Worm (Caenorhabditis elegans): ENCODE data around the gene F29F11.20.

The F29F11.20 gene

ce11 chrV:10719833-10720170, 32.1 kb downstream of the F29F11.20 start (continued):
- TF ChIP-seq zip-4 (GFP tag; optimal IDR thresholded peaks at IDR 0.05) = peak; percentile 1
- TF ChIP-seq xbp-1 (tag; optimal IDR thresholded peaks at IDR 0.05) = peak; percentile 51

- TF ChIP-seq dsc-1 (tag; optimal IDR thresholded peaks at IDR 0.05) (no peak), nhr-20 (tag; optimal IDR thresholded peaks at IDR 0.05) (no peak), pqm-1 (tag; optimal IDR thresholded peaks at IDR 0.05) (no peak), zip-4 (GFP tag; optimal IDR thresholded peaks at IDR 0.05) (no peak), fkh-10 (GFP tag; optimal IDR thresholded peaks at IDR 0.05) (no peak), lir-3 (tag; optimal IDR thresholded peaks at IDR 0.05; ENCODE audit: poor library complexity) (no peak), vab-15 (tag; optimal IDR thresholded peaks at IDR 0.05) (no peak), nhr-237 (tag; optimal IDR thresholded peaks at IDR 0.05) (no peak)
Measured at ce11 chrV:10720303-10720847, 32.7 kb downstream of the F29F11.20 start.

ce11 chrV:10720876-10721275, 33.2 kb downstream of the F29F11.20 start:
- TF ChIP-seq nhr-237 (tag; optimal IDR thresholded peaks at IDR 0.05) = no peak
- TF ChIP-seq mdl-1 (tag; optimal IDR thresholded peaks at IDR 0.05) = peak in 1 of 2 experiments; percentile 40
- no peak for TF ChIP-seq efl-1 (optimal IDR thresholded peaks at IDR 0.05)
- peak in 1 of 2 experiments; percentile 49 for TF ChIP-seq efl-1 (GFP tag; optimal IDR thresholded peaks at IDR 0.05 in 1 of 2)
- TF ChIP-seq fkh-10 (GFP tag; optimal IDR thresholded peaks at IDR 0.05) = no peak
- TF ChIP-seq nhr-20 (tag; optimal IDR thresholded peaks at IDR 0.05) = peak; percentile 5
- no peak for TF ChIP-seq grh-1 (GFP tag; IDR thresholded peaks at IDR 0.05)
- no peak for TF ChIP-seq blmp-1 (tag; optimal IDR thresholded peaks at IDR 0.05)
- TF ChIP-seq fkh-8 (tag; optimal IDR thresholded peaks at IDR 0.05) = no peak
- TF ChIP-seq lin-35 (GFP tag; optimal IDR thresholded peaks at IDR 0.05) = peak in 1 of 2 experiments; percentile 56
- TF ChIP-seq pax-3 (tag; optimal IDR thresholded peaks at IDR 0.05) = no peak
- TF ChIP-seq snu-23 (GFP tag; optimal IDR thresholded peaks at IDR 0.05) = no peak
- no peak for TF ChIP-seq aly-2 (tag; optimal IDR thresholded peaks at IDR 0.05)
- no peak for TF ChIP-seq nhr-90 (tag; optimal IDR thresholded peaks at IDR 0.05; ENCODE audit: poor library complexity)

- TF ChIP-seq tbx-2 (tag; optimal IDR thresholded peaks at IDR 0.05) (peak; percentile 33), lsy-2 (tag; optimal IDR thresholded peaks at IDR 0.05) (peak in 1 of 2 experiments; percentile 1), lin-14 (GFP tag; optimal IDR thresholded peaks at IDR 0.05) (peak; percentile 63), mdl-1 (tag; optimal IDR thresholded peaks at IDR 0.05) (no peak), blmp-1 (tag; optimal IDR thresholded peaks at IDR 0.05) (no peak)
Measured at ce11 chrV:10721304-10721703, 33.6 kb downstream of the F29F11.20 start.

- no peak for TF ChIP-seq nhr-90 (tag; optimal IDR thresholded peaks at IDR 0.05; ENCODE audit: poor library complexity)
- no peak for TF ChIP-seq nhr-19 (GFP tag; conservative IDR thresholded peaks at IDR 0.05)
- peak in 1 of 6 experiments; percentile 12 for TF ChIP-seq elt-3 (tag; optimal IDR thresholded peaks at IDR 0.05)
- peak; percentile 51 for TF ChIP-seq rnt-1 (tag; optimal IDR thresholded peaks at IDR 0.05)
- no peak for TF ChIP-seq alr-1 (tag; optimal IDR thresholded peaks at IDR 0.05; ENCODE audit: borderline replicate concordance)
- TF ChIP-seq blmp-1 (tag; optimal IDR thresholded peaks at IDR 0.05) = peak; percentile 99
- peak in 1 of 2 experiments; percentile 37 for TF ChIP-seq lsy-2 (tag; optimal IDR thresholded peaks at IDR 0.05)
- no peak for TF ChIP-seq isw-1 (GFP tag; IDR thresholded peaks at IDR 0.05)
- peak; percentile 48 for TF ChIP-seq pag-3 (tag; optimal IDR thresholded peaks at IDR 0.05; ENCODE audit: borderline replicate concordance, insufficient read depth)
- TF ChIP-seq nhr-85 (tag) = no peak
- peak; percentile 81 for TF ChIP-seq lin-14 (GFP tag; optimal IDR thresholded peaks at IDR 0.05)
- no peak for TF ChIP-seq hlh-17 (GFP tag; optimal IDR thresholded peaks at IDR 0.05; ENCODE audit: borderline replicate concordance)
- TF ChIP-seq aly-2 (tag; optimal IDR thresholded peaks at IDR 0.05) = no peak
- TF ChIP-seq snu-23 (GFP tag; optimal IDR thresholded peaks at IDR 0.05) = peak; percentile 20
- peak; percentile 39 for TF ChIP-seq mep-1 (tag; optimal IDR thresholded peaks at IDR 0.05)
- peak in 1 of 2 experiments; percentile 19 for TF ChIP-seq mdl-1 (tag; optimal IDR thresholded peaks at IDR 0.05)
- TF ChIP-seq swsn-7 (tag; optimal IDR thresholded peaks at IDR 0.05) = no peak
- TF ChIP-seq skn-1 (tag; optimal IDR thresholded peaks at IDR 0.05) = no peak
- TF ChIP-seq ceh-82 (tag; optimal IDR thresholded peaks at IDR 0.05) = peak in 1 of 3 experiments; percentile 3
- TF ChIP-seq lin-39 (tag; optimal IDR thresholded peaks at IDR 0.05) = no peak
- no peak for TF ChIP-seq nhr-84 (tag; optimal IDR thresholded peaks at IDR 0.05)
Measured at ce11 chrV:10721912-10722426, 34.3 kb downstream of the F29F11.20 start.

All from whole organism, L1 larva.